Fruit fly (Drosophila melanogaster) whole organism, prepupa: ENCODE results near the gene spz4.

Experiments
- CG10631 ChIP-seq: fragments of 200-800 bp; sonication (Bioruptor generic); optimal IDR thresholded peaks from 2 replicates; lab custom pipeline; 2016; ENCODE audit warnings: missing biosample characterization, missing genetic modification characterization
- CG10669 ChIP-seq: fragments of 200-800 bp; sonication (Bioruptor generic); optimal IDR thresholded peaks from 3 replicates; lab custom pipeline; 2018; ENCODE audit warnings: missing biosample characterization, mild to moderate bottlenecking, missing genetic modification characterization, moderate library complexity
- CG11294 ChIP-seq: fragments of 200-800 bp; sonication (Bioruptor generic); IDR thresholded peaks from 2 replicates; pipeline ENCODE4 v1.3.6; 2022; ENCODE audit warnings: missing biosample characterization, missing genetic modification characterization
- CG11902 ChIP-seq: fragments of 200-800 bp; sonication (Bioruptor generic); optimal IDR thresholded peaks from 3 replicates; lab custom pipeline; 2016; ENCODE audit warnings: missing biosample characterization, missing genetic modification characterization
- CG3032 ChIP-seq: fragments of 200-800 bp; optimal IDR thresholded peaks from 2 replicates; lab custom pipeline; 2019; ENCODE audit warnings: missing biosample characterization, mild to moderate bottlenecking, missing genetic modification characterization, moderate library complexity
- CG31627 ChIP-seq: fragments of 200-800 bp; sonication (Bioruptor generic); optimal IDR thresholded peaks from 3 replicates; lab custom pipeline; 2016; ENCODE audit warnings: missing biosample characterization, missing genetic modification characterization
- CG34406 ChIP-seq: fragments of 200-800 bp; sonication (Bioruptor generic); optimal IDR thresholded peaks from 3 replicates; lab custom pipeline; 2016; ENCODE audit warnings: missing biosample characterization, missing genetic modification characterization
- CG3919 ChIP-seq: fragments of 200-800 bp; sonication (Bioruptor generic); optimal IDR thresholded peaks from 3 replicates; lab custom pipeline; 2016; ENCODE audit warnings: missing biosample characterization, missing genetic modification characterization
- CG6163 ChIP-seq: fragments of 200-800 bp; sonication (Bioruptor generic); IDR thresholded peaks from 3 replicates; pipeline ENCODE4 v1.3.6; 2022; ENCODE audit warnings: missing biosample characterization, missing genetic modification characterization
- CG6792 ChIP-seq: fragments of 200-800 bp; sonication (Bioruptor generic); optimal IDR thresholded peaks from 3 replicates; lab custom pipeline; 2016; ENCODE audit warnings: missing biosample characterization, missing genetic modification characterization
- CG6808 ChIP-seq: fragments of 200-800 bp; sonication (Bioruptor generic); optimal IDR thresholded peaks from 3 replicates; lab custom pipeline; 2017; ENCODE audit warnings: missing biosample characterization, missing genetic modification characterization, mild to moderate bottlenecking, moderate library complexity, missing genetic modification reagents
- CG8119 ChIP-seq: fragments of 200-800 bp; sonication (Bioruptor generic); IDR thresholded peaks from 3 replicates; pipeline ENCODE4 v1.3.6; 2022; ENCODE audit warnings: missing biosample characterization, missing genetic modification characterization
- Ets21C ChIP-seq: fragments of 200-800 bp; sonication (Bioruptor generic); optimal IDR thresholded peaks from 3 replicates; lab custom pipeline; 2016; ENCODE audit warnings: missing biosample characterization, missing genetic modification characterization
- Ets96B ChIP-seq: fragments of 200-800 bp; optimal IDR thresholded peaks from 2 replicates; lab custom pipeline; 2019; ENCODE audit warnings: missing biosample characterization, mild to moderate bottlenecking, missing genetic modification characterization, moderate library complexity
- Gug ChIP-seq: fragments of 200-800 bp; sonication (Bioruptor generic); IDR thresholded peaks from 2 replicates; pipeline ENCODE4 v1.3.6; 2022; ENCODE audit warnings: missing biosample characterization, missing genetic modification characterization
- Hr38 ChIP-seq: sonication (Bioruptor generic); optimal IDR thresholded peaks from 2 replicates; lab custom pipeline; 2016; ENCODE audit warnings: missing biosample characterization, missing genetic modification characterization
- Hr39 ChIP-seq: fragments of 200-800 bp; sonication (Bioruptor generic); optimal IDR thresholded peaks from 2 replicates; lab custom pipeline; 2016; ENCODE audit warnings: missing biosample characterization, missing genetic modification characterization
- Hr4 ChIP-seq: fragments of 200-800 bp; sonication (Bioruptor generic); optimal IDR thresholded peaks from 3 replicates; lab custom pipeline; 2016; ENCODE audit warnings: missing biosample characterization, missing genetic modification characterization
- Met ChIP-seq: fragments of 200-800 bp; sonication (Bioruptor generic); optimal IDR thresholded peaks from 3 replicates; lab custom pipeline; 2016; ENCODE audit warnings: missing biosample characterization, missing genetic modification characterization
- OdsH ChIP-seq: fragments of 200-800 bp; sonication (Bioruptor generic); optimal IDR thresholded peaks from 3 replicates; lab custom pipeline; 2016; ENCODE audit warnings: missing biosample characterization, missing genetic modification characterization
- Smox ChIP-seq: fragments of 200-800 bp; sonication (Bioruptor generic); optimal IDR thresholded peaks from 3 replicates; lab custom pipeline; 2016; ENCODE audit warnings: missing biosample characterization, missing genetic modification characterization
- Sox102F ChIP-seq: fragments of 200-800 bp; sonication (Bioruptor generic); optimal IDR thresholded peaks from 2 replicates; lab custom pipeline; 2016; ENCODE audit warnings: missing biosample characterization, mild to moderate bottlenecking, missing genetic modification characterization
- Sox14 ChIP-seq: fragments of 200-800 bp; sonication (Bioruptor generic); optimal IDR thresholded peaks from 3 replicates; lab custom pipeline; 2016; ENCODE audit warnings: missing biosample characterization, missing genetic modification characterization
- Sox15 ChIP-seq: fragments of 200-800 bp; sonication (Bioruptor generic); optimal IDR thresholded peaks from 3 replicates; lab custom pipeline; 2016; ENCODE audit warnings: missing biosample characterization, missing genetic modification characterization
- achi ChIP-seq: fragments of 200-800 bp; sonication (Bioruptor generic); optimal IDR thresholded peaks from 3 replicates; lab custom pipeline; 2016; ENCODE audit warnings: missing biosample characterization, missing genetic modification characterization
- acj6 ChIP-seq: fragments of 200-800 bp; sonication (Bioruptor generic); optimal IDR thresholded peaks from 3 replicates; lab custom pipeline; 2016; ENCODE audit warnings: missing biosample characterization, missing genetic modification characterization
- cyc ChIP-seq: fragments of 200-800 bp; sonication (Bioruptor generic); optimal IDR thresholded peaks from 3 replicates; lab custom pipeline; 2016; ENCODE audit warnings: missing biosample characterization, missing genetic modification characterization
- dac ChIP-seq: fragments of 200-800 bp; sonication (Bioruptor generic); optimal IDR thresholded peaks from 2 replicates; lab custom pipeline; 2017; ENCODE audit warnings: missing biosample characterization, mild to moderate bottlenecking, missing genetic modification characterization
- eg ChIP-seq: fragments of 200-800 bp; sonication (Bioruptor generic); IDR thresholded peaks from 3 replicates; pipeline ENCODE4 v1.3.6; 2022; ENCODE audit warnings: missing biosample characterization, missing genetic modification characterization
- fd85E ChIP-seq: fragments of 200-800 bp; sonication (Bioruptor generic); optimal IDR thresholded peaks from 3 replicates; lab custom pipeline; 2016; ENCODE audit warnings: missing biosample characterization, missing genetic modification characterization
- lz ChIP-seq: fragments of 200-800 bp; sonication (Bioruptor generic); optimal IDR thresholded peaks from 3 replicates; lab custom pipeline; 2016; ENCODE audit warnings: missing biosample characterization, missing genetic modification characterization
- net ChIP-seq: fragments of 200-800 bp; sonication (Bioruptor generic); optimal IDR thresholded peaks from 3 replicates; lab custom pipeline; 2016; ENCODE audit warnings: missing biosample characterization, missing genetic modification characterization
- pdm3 ChIP-seq: fragments of 200-800 bp; sonication (Bioruptor generic); optimal IDR thresholded peaks from 3 replicates; lab custom pipeline; 2016; ENCODE audit warnings: missing biosample characterization, missing genetic modification characterization
- salr ChIP-seq, 2 experiments: fragments of 200-800 bp; sonication (Bioruptor generic); optimal IDR thresholded peaks; 3 replicates each; lab custom pipeline; 2016 to 2018; ENCODE audit warnings: missing biosample characterization in 2 of 2, missing genetic modification characterization in 2 of 2, mild to moderate bottlenecking in 1 of 2
- spab ChIP-seq: fragments of 200-800 bp; sonication (Bioruptor generic); optimal IDR thresholded peaks from 2 replicates; lab custom pipeline; 2017; ENCODE audit warnings: missing biosample characterization, mild to moderate bottlenecking, missing genetic modification characterization, missing genetic modification reagents
- ss ChIP-seq, 2 experiments: fragments of 200-800 bp; sonication (Bioruptor generic); optimal IDR thresholded peaks; 2 replicates in 1 of 2; 3 replicates in 1 of 2; lab custom pipeline; 2017 to 2018; ENCODE audit warnings: mild to moderate bottlenecking in 2 of 2, missing biosample characterization in 2 of 2, missing genetic modification characterization in 2 of 2, moderate library complexity in 1 of 2
- svp ChIP-seq: fragments of 200-800 bp; sonication (Bioruptor generic); peaks from one replicate; lab custom pipeline; 2016; ENCODE audit warnings: missing biosample characterization, missing genetic modification characterization
- topi ChIP-seq: fragments of 200-800 bp; sonication (Bioruptor generic); optimal IDR thresholded peaks from 3 replicates; lab custom pipeline; 2016; ENCODE audit warnings: missing biosample characterization, missing genetic modification characterization
- vri ChIP-seq: fragments of 200-800 bp; sonication (Bioruptor generic); optimal IDR thresholded peaks from 3 replicates; lab custom pipeline; 2016; ENCODE audit warnings: missing biosample characterization, mild to moderate bottlenecking, missing genetic modification characterization

Gene spz4

DNA sequence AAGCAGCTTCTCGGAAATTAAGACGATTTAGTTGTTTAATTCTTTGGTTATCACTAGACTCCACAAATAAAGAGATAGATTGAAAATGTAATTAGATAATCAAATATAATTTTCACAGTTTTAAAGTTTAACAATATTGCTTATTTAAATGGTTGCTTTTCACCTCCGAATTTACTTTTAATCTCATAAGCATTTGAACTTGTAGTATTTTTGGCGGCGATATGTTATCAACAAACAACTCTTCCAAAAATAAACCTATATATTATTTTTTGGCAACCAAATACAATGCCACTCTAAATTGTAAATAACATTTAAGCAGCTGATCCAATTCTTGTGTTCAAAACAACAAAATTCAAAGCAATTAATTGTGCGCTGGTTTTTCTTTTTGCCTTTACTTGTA, 17.1 kb upstream of the spz4 start, which contains the start of the genes CG43355 and sala:
Gene CG43355, plus strand, starts transcription at position 301 of the 400 bp plus-strand sequence.
Gene sala, plus strand, starts transcription at position 301 of the 400 bp plus-strand sequence.
- TF ChIP-seq CG3919 (GFP tag; lab: Kevin White, UChicago) (no peak), Hr4 (GFP tag; lab: Kevin White, UChicago) (no peak), svp (GFP tag; lab: Kevin White, UChicago) (no peak), CG6163 (no peak)

DNA sequence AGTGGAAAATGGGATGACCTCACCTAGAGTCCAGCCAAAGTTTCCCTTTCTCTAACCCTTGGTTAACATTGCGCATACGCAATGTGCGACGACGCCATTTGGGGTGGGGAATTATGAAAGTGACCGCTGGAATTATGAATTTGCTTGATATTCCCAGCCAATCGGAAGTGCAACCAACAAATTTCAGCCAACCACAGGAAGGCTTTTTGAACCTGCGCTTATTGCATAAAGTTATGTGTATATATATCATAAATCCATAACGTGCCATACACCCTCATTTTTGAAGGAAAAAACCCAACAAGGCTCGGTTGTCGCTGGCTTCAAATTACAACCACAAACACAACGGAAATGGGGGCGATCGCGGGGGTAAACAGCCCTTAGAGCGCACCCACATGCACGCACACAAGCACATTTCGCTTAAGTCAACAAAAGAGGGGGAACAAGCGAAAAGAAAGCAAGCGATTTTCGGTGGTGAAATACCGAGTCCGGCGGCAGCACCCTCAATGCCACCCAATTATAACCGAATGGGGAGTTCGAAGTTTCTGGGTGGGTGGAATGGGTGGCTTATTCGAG, 13.0 kb upstream of the spz4 start:
- TF ChIP-seq CG10631 (no peak), CG11294 (GFP tag; lab: Robert Waterston, UW) (no peak), net (GFP tag; lab: Kevin White, UChicago) (no peak), salr (GFP tag; optimal IDR thresholded peaks at IDR 0.05; lab: Kevin White, UChicago) (no peak), Hr38 (GFP tag; lab: Kevin White, UChicago) (no peak), CG6163 (no peak), CG8119 (GFP tag; lab: Robert Waterston, UW) (no peak), CG10669 (GFP tag; lab: Kevin White, UChicago) (no peak), ss (GFP tag; optimal IDR thresholded peaks at IDR 0.05; lab: Kevin White, UChicago) (no peak), CG11902 (GFP tag; lab: Kevin White, UChicago) (no peak), pdm3 (GFP tag; lab: Kevin White, UChicago) (no peak), achi (GFP tag; lab: Kevin White, UChicago) (no peak), eg (GFP tag; lab: Robert Waterston, UW) (no peak), Ets96B (tag; lab: Kevin White, UChicago) (no peak), vri (no peak)

DNA sequence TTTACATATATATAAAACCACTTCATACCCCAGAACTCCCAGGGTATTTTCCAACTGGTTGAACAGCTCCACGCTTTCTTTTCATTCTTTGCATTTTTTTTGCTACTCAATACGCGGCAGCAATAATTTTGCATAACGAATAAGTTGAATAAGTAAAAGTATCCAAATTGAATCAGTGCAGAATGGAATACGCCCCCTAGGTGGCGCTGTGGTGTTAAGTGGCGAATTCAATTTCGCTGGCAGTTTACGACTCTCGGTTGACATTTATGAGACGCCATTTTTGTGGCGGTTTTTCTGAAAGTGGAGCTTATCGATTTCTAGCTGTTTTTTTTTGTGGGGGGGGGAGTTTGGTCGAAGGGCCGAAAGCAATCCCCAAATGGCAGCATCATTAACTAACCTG, 7.6 kb upstream of the spz4 start:
- TF ChIP-seq lz (GFP tag; lab: Kevin White, UChicago) (no peak), CG34406 (GFP tag; lab: Kevin White, UChicago) (no peak), Sox102F (no peak), CG10669 (GFP tag; lab: Kevin White, UChicago) (no peak), spab (GFP tag; lab: Kevin White, UChicago) (no peak), salr (GFP tag; optimal IDR thresholded peaks at IDR 0.05; lab: Kevin White, UChicago) (no peak)

DNA sequence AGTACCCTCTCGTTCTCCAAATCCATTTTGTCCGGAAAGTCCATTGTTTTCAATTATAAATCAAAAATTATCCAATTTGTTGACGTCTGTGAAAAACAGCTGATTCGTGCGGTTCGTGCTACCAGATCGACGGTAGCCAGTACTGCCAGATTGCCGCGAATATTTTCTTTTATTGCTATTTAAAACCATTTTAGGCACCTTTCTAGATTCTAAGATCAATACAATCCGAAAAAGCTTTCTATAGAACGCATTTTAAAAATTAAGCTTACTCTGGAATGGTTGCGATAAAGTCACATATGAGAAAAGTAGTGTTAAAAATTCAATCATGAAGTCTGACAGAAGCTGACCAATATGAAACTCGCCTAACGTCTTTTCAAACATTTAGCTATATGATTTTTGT, 2.7 kb upstream of the spz4 start, which contains the start of gene Cog8:
Gene Cog8, minus strand, starts transcription at position 110 of the 400 bp plus-strand sequence.
- TF ChIP-seq Ets21C (GFP tag; lab: Kevin White, UChicago) (peak; percentile 40), ss (GFP tag; optimal IDR thresholded peaks at IDR 0.05; lab: Kevin White, UChicago) (no peak), Sox14 (GFP tag; lab: Kevin White, UChicago) (peak; percentile 52), CG31627 (GFP tag; lab: Kevin White, UChicago) (peak; percentile 74), lz (GFP tag; lab: Kevin White, UChicago) (peak; percentile 54), pdm3 (GFP tag; lab: Kevin White, UChicago) (peak; percentile 47), topi (GFP tag; lab: Kevin White, UChicago) (peak; percentile 15), Hr39 (GFP tag; lab: Kevin White, UChicago) (peak; percentile 71), CG6808 (GFP tag; lab: Kevin White, UChicago) (no peak), fd85E (GFP tag; lab: Kevin White, UChicago) (no peak), eg (GFP tag; lab: Robert Waterston, UW) (no peak), Gug (peak; percentile 15; the same call in 1 of the 2 replicates), OdsH (GFP tag; lab: Kevin White, UChicago) (peak; percentile 26), Sox15 (peak; percentile 19), Met (peak; percentile 26), achi (GFP tag; lab: Kevin White, UChicago) (peak; percentile 31), CG3919 (GFP tag; lab: Kevin White, UChicago) (peak; percentile 24), acj6 (GFP tag; lab: Kevin White, UChicago) (peak; percentile 40), CG3032 (tag; lab: Kevin White, UChicago) (peak; percentile 16), cyc (peak; percentile 36), svp (GFP tag; lab: Kevin White, UChicago) (peak; percentile 33), CG6792 (GFP tag; lab: Kevin White, UChicago) (peak; percentile 30), CG10631 (peak; percentile 64), Smox (peak; percentile 33), Sox102F (no peak), salr (GFP tag; optimal IDR thresholded peaks at IDR 0.05; lab: Kevin White, UChicago) (peak in 1 of 2 experiments; percentile 8), dac (GFP tag; lab: Kevin White, UChicago) (no peak)
